Worm (Caenorhabditis elegans): Measurements from ENCODE around the gene F25B4.8.

F25B4.8 gene

ce11 chrV:5684534-5684933 is 7.0 kb downstream of the F25B4.8 start, which contains the start of the genes hmgs-1 and F25B4.4 (continued):
- TF ChIP-seq sox-4 (tag; optimal IDR thresholded peaks at IDR 0.05) (peak; percentile 67), nhr-76 (tag; optimal IDR thresholded peaks at IDR 0.05) (no peak), hpl-2 (GFP tag; optimal IDR thresholded peaks at IDR 0.05) (peak; percentile 71), nhr-28 (tag; optimal IDR thresholded peaks at IDR 0.05) (no peak), ama-1 (optimal IDR thresholded peaks at IDR 0.05) (peak; percentile 53), irx-1 (tag; optimal IDR thresholded peaks at IDR 0.05) (peak; percentile 82), mep-1 (tag; optimal IDR thresholded peaks at IDR 0.05) (peak; percentile 95), unc-86 (tag; optimal IDR thresholded peaks at IDR 0.05) (peak; percentile 90), vab-15 (tag; optimal IDR thresholded peaks at IDR 0.05) (peak; percentile 92), unc-130 (tag; optimal IDR thresholded peaks at IDR 0.05) (peak; percentile 94), alr-1 (tag; optimal IDR thresholded peaks at IDR 0.05; ENCODE audit: borderline replicate concordance) (no peak), snpc-4 (tag; optimal IDR thresholded peaks at IDR 0.05) (peak; percentile 71), fkh-4 (tag; optimal IDR thresholded peaks at IDR 0.05; ENCODE audit: borderline replicate concordance) (peak; percentile 68), aha-1 (tag; optimal IDR thresholded peaks at IDR 0.05) (peak; percentile 28), skn-1 (tag; optimal IDR thresholded peaks at IDR 0.05) (peak; percentile 84), C04F5.9 (tag; optimal IDR thresholded peaks at IDR 0.05) (peak; percentile 67), zip-4 (GFP tag; optimal IDR thresholded peaks at IDR 0.05) (peak; percentile 74), lin-35 (GFP tag; optimal IDR thresholded peaks at IDR 0.05) (peak; percentile 89 to 93), fos-1 (tag; optimal IDR thresholded peaks at IDR 0.05) (peak; percentile 84), lin-14 (GFP tag; optimal IDR thresholded peaks at IDR 0.05) (peak; percentile 93), zag-1 (tag; optimal IDR thresholded peaks at IDR 0.05) (peak; percentile 21), ztf-11 (tag; optimal IDR thresholded peaks at IDR 0.05) (peak in 1 of 2 experiments; percentile 73), ceh-63 (GFP tag; optimal IDR thresholded peaks at IDR 0.05) (no peak), nhr-47 (tag; optimal IDR thresholded peaks at IDR 0.05) (peak; percentile 94), sptf-1 (tag; optimal IDR thresholded peaks at IDR 0.05) (no peak), mdl-1 (tag; optimal IDR thresholded peaks at IDR 0.05) (peak in 1 of 2 experiments; percentile 83), ceh-82 (tag; optimal IDR thresholded peaks at IDR 0.05) (peak; percentile 87 to 94 (median 92)), dsc-1 (tag; optimal IDR thresholded peaks at IDR 0.05) (peak; percentile 89), nhr-90 (tag; optimal IDR thresholded peaks at IDR 0.05; ENCODE audit: poor library complexity) (peak; percentile 85), ceh-88 (GFP tag; IDR thresholded peaks at IDR 0.05) (peak; percentile 79; the same call in 1 of the 2 replicates), isw-1 (GFP tag; IDR thresholded peaks at IDR 0.05) (peak; percentile 89), blmp-1 (tag; optimal IDR thresholded peaks at IDR 0.05) (no peak)

- no peak for TF ChIP-seq efl-1 (optimal IDR thresholded peaks at IDR 0.05)
- peak in 1 of 2 experiments; percentile 72 for TF ChIP-seq efl-1 (GFP tag; optimal IDR thresholded peaks at IDR 0.05 in 1 of 2)
- no peak for TF ChIP-seq elt-3 (tag; optimal IDR thresholded peaks at IDR 0.05)
These were observed 9.0 kb downstream of the F25B4.8 start, which contains the start of gene prp-39 for ce11 chrV:5682530-5682929. Gene prp-39, minus strand, starts transcription at chrV:5682630.

ce11 chrV:5677947-5678346 is 13.6 kb downstream of the F25B4.8 start:
- no peak for TF ChIP-seq efl-1 (optimal IDR thresholded peaks at IDR 0.05)
- peak in 1 of 2 experiments; percentile 68 for TF ChIP-seq efl-1 (GFP tag; optimal IDR thresholded peaks at IDR 0.05 in 1 of 2)
- TF ChIP-seq ama-1 (optimal IDR thresholded peaks at IDR 0.05) = no peak

- TF ChIP-seq nhr-85 (tag) (peak; percentile 8), nhr-71 (tag; optimal IDR thresholded peaks at IDR 0.05) (no peak)
These were observed 15.5 kb downstream of the F25B4.8 start, which contains the start of gene pqn-13 for ce11 chrV:5676011-5676410. Gene pqn-13, minus strand, starts transcription at chrV:5676111.

- TF ChIP-seq efl-1 (optimal IDR thresholded peaks at IDR 0.05) (no peak), efl-1 (GFP tag; optimal IDR thresholded peaks at IDR 0.05 in 1 of 2) (peak in 1 of 2 experiments; percentile 91), ces-1 (GFP tag; optimal IDR thresholded peaks at IDR 0.05) (no peak), ceh-88 (GFP tag; IDR thresholded peaks at IDR 0.05) (no peak), lin-14 (GFP tag; optimal IDR thresholded peaks at IDR 0.05) (no peak), sptf-1 (tag; optimal IDR thresholded peaks at IDR 0.05) (no peak), nhr-237 (tag; optimal IDR thresholded peaks at IDR 0.05) (no peak)
These were observed 19.2 kb downstream of the F25B4.8 start for ce11 chrV:5672270-5672669.
